Worm (Caenorhabditis elegans) whole organism, L3 larva: ENCODE results near the gene K09E4.3.
"Not testable (repeated sequence)": the region's sequence is repeated elsewhere in the genome, so short reads cannot be mapped to it uniquely, and the experiment has no call there.

Experiments used
- ZK546.5 ChIP-seq: sonication (generic microtip); optimal IDR thresholded peaks from 2 replicates; lab custom pipeline; 2017; ENCODE audit warnings: missing biosample characterization, missing genetic modification characterization
- ceh-16 ChIP-seq: sonication (generic microtip); optimal IDR thresholded peaks from 2 replicates; lab custom pipeline; 2017; ENCODE audit warnings: missing biosample characterization, missing genetic modification characterization
- daf-12 ChIP-seq: fragments of 150-350 bp; optimal IDR thresholded peaks from 2 replicates; lab custom pipeline; 2014; ENCODE audit warnings: missing biosample characterization, missing genetic modification reagents, missing genetic modification characterization
- elt-3 ChIP-seq, 3 experiments: fragments of 150-350 bp in 1 of 3; sonication (generic microtip) in 2 of 3; optimal IDR thresholded peaks; 2 replicates in 2 of 3; 4 replicates in 1 of 3; lab custom pipeline; 2014 to 2017; ENCODE audit warnings: missing biosample characterization in 3 of 3, missing genetic modification characterization in 3 of 3
- fos-1 ChIP-seq: fragments of 150-350 bp; optimal IDR thresholded peaks from 2 replicates; lab custom pipeline; 2014; ENCODE audit warnings: missing biosample characterization, missing genetic modification characterization
- hmg-11 ChIP-seq: sonication (generic microtip); optimal IDR thresholded peaks from 2 replicates; lab custom pipeline; 2016; ENCODE audit warnings: missing genetic modification characterization, missing compliant biosample characterization
- jun-1 ChIP-seq: fragments of 150-350 bp; optimal IDR thresholded peaks from 2 replicates; lab custom pipeline; 2014; ENCODE audit warnings: missing biosample characterization, missing genetic modification reagents, missing genetic modification characterization
- lsy-12 ChIP-seq: sonication (generic microtip); optimal IDR thresholded peaks from 2 replicates; lab custom pipeline; 2016; ENCODE audit warnings: mild to moderate bottlenecking, missing genetic modification characterization, missing compliant biosample characterization
- nhr-11 ChIP-seq: fragments of 150-350 bp; optimal IDR thresholded peaks from 2 replicates; lab custom pipeline; 2014; ENCODE audit warnings: missing biosample characterization, missing genetic modification characterization
- nhr-43 ChIP-seq: sonication (generic microtip); optimal IDR thresholded peaks from 2 replicates; lab custom pipeline; 2016; ENCODE audit warnings: mild to moderate bottlenecking, missing genetic modification characterization, missing compliant biosample characterization; ENCODE audit not compliant: poor library complexity, severe bottlenecking
- nhr-77 ChIP-seq: fragments of 150-350 bp; optimal IDR thresholded peaks from 2 replicates; lab custom pipeline; 2014; ENCODE audit warnings: missing biosample characterization, missing genetic modification characterization
- sea-2 ChIP-seq: fragments of 150-350 bp; sonication (generic microtip); optimal IDR thresholded peaks from 4 replicates; lab custom pipeline; 2014; ENCODE audit warnings: missing biosample characterization, missing genetic modification reagents, missing genetic modification characterization
- tbx-2 ChIP-seq: sonication (generic microtip); optimal IDR thresholded peaks from 2 replicates; lab custom pipeline; 2016; ENCODE audit warnings: mild to moderate bottlenecking, missing genetic modification characterization, missing compliant biosample characterization

DNA sequence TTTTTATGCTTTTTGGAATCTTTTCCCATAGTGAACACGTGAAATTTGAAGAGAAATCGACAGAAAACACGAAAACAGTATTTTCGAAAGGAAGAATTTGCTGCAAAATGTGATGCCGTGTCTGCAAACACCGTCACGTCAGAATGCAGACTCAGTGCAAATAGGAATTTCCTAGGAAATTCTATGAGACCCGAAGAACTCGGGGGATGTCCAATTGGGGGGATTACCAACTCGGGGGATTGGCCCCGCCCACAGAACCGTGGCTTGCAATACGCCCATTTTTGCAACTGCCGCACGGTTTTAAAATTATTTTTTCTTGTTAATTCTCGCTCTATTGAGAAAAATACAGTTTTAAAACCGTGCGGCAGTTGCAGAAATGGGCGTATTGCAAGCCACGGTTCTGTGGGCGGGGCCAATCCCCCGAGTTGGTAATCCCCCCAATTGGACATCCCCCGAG is 15.4 kb upstream of the K09E4.3 start, which contains the start of gene cacn-1:
- not testable (repeated sequence) for TF ChIP-seq jun-1 (tag; lab: Kevin White, UChicago); sea-2 (GFP tag; lab: Kevin White, UChicago); elt-3 (tag; optimal IDR thresholded peaks at IDR 0.05; lab: Kevin White, UChicago); ceh-16 (tag; lab: Kevin White, UChicago); lsy-12 (tag; lab: Kevin White, UChicago); daf-12 (tag; lab: Kevin White, UChicago); ZK546.5 (tag; lab: Kevin White, UChicago); fos-1 (tag; lab: Kevin White, UChicago); nhr-11 (tag; lab: Kevin White, UChicago)
- TF ChIP-seq nhr-43 (tag; lab: Kevin White, UChicago): peak; percentile 7
- peak; percentile 53 for TF ChIP-seq nhr-77 (tag; lab: Kevin White, UChicago)
- peak; percentile 47 for TF ChIP-seq hmg-11 (tag; lab: Kevin White, UChicago)
- peak; percentile 0 for TF ChIP-seq tbx-2 (tag; lab: Kevin White, UChicago)
